Worm (Caenorhabditis elegans) whole organism, late embryonic: Measurements from ENCODE around the gene ceh-87.
"Not testable (repeated sequence)": the region's sequence is repeated elsewhere in the genome, so short reads cannot be mapped to it uniquely, and the experiment has no call there.

Experiments used
- K09A11.1 ChIP-seq: sonication (generic microtip); optimal IDR thresholded peaks from 2 replicates; lab custom pipeline; 2017; ENCODE audit warnings: antibody characterized with exemption, mild to moderate bottlenecking, missing genetic modification characterization, missing compliant biosample characterization; ENCODE audit not compliant: insufficient read depth
- ceh-34 ChIP-seq: sonication (generic microtip); optimal IDR thresholded peaks from 2 replicates; lab custom pipeline; 2016; ENCODE audit warnings: mild to moderate bottlenecking, missing genetic modification characterization, missing compliant biosample characterization
- ceh-9 ChIP-seq: sonication (generic microtip); optimal IDR thresholded peaks from 2 replicates; lab custom pipeline; 2016; ENCODE audit warnings: mild to moderate bottlenecking, missing genetic modification characterization, inconsistent platforms, missing compliant biosample characterization
- che-1 ChIP-seq: sonication (generic microtip); optimal IDR thresholded peaks from 2 replicates; lab custom pipeline; 2016; ENCODE audit warnings: mild to moderate bottlenecking, missing genetic modification characterization, missing compliant biosample characterization
- dmd-4 ChIP-seq: sonication (generic microtip); optimal IDR thresholded peaks from 2 replicates; lab custom pipeline; 2016; ENCODE audit warnings: borderline replicate concordance, missing genetic modification characterization, missing compliant biosample characterization
- hlh-30 ChIP-seq: sonication (generic microtip); optimal IDR thresholded peaks from 2 replicates; lab custom pipeline; 2017; ENCODE audit warnings: antibody characterized with exemption, missing genetic modification characterization, missing compliant biosample characterization; ENCODE audit not compliant: insufficient read depth
- nhr-11 ChIP-seq: fragments of 150-350 bp; optimal IDR thresholded peaks from 2 replicates; lab custom pipeline; 2014; ENCODE audit warnings: missing biosample characterization, missing genetic modification characterization
- pqm-1 ChIP-seq: sonication (generic microtip); optimal IDR thresholded peaks from 2 replicates; lab custom pipeline; 2016; ENCODE audit warnings: missing genetic modification characterization, missing compliant biosample characterization
- pros-1 ChIP-seq: fragments of 150-350 bp; optimal IDR thresholded peaks from 2 replicates; lab custom pipeline; 2014; ENCODE audit warnings: missing biosample characterization, missing genetic modification reagents, missing genetic modification characterization
- unc-42 ChIP-seq: sonication (generic microtip); optimal IDR thresholded peaks from 2 replicates; lab custom pipeline; 2016; ENCODE audit warnings: missing genotype, missing genetic modification characterization, missing compliant biosample characterization
- unc-55 ChIP-seq: sonication (generic microtip); optimal IDR thresholded peaks from 2 replicates; lab custom pipeline; 2017; ENCODE audit warnings: missing biosample characterization, missing genetic modification reagents, missing genetic modification characterization

DNA sequence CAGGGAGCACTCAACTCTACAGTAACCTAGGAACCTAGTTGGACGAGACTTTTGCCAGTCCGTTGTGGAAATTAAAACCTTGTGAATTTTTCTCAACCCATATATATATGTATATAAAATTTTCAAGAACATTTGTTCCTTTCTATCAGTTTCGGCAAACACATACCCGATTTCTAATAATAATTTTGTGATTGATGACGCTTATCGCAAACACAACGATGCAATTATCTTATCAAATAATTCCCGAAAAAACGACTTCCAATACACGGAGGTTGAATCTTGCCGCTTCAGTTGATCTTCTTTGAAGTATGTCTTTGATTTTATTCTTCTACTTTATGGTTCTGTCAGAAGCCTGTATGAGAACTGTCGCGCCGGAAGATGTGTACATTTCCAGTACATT is 19.0 kb downstream of the ceh-87 start, which contains the start of gene F22E5.2:
- TF ChIP-seq ceh-34 (tag; lab: Kevin White, UChicago); unc-42 (tag; lab: Kevin White, UChicago); nhr-11 (tag; lab: Kevin White, UChicago); pros-1; dmd-4; K09A11.1 (tag; lab: Kevin White, UChicago); ceh-9 (tag; lab: Kevin White, UChicago); hlh-30 (tag; lab: Kevin White, UChicago); che-1; unc-55 (GFP tag; lab: Kevin White, UChicago); pqm-1: not testable (repeated sequence)
